Worm (Caenorhabditis elegans) whole organism, early embryonic: ENCODE results near the gene K12D12.4.

Experiments
- B0310.2 ChIP-seq: sonication (generic microtip); optimal IDR thresholded peaks from 2 replicates; lab custom pipeline; 2016; ENCODE audit warnings: mild to moderate bottlenecking, missing genetic modification characterization, missing compliant biosample characterization
- F13C5.2 ChIP-seq: sonication (generic microtip); optimal IDR thresholded peaks from 2 replicates; lab custom pipeline; 2017; ENCODE audit warnings: mild to moderate bottlenecking, missing genetic modification characterization, inconsistent platforms, missing compliant biosample characterization
- aly-1 ChIP-seq: sonication (generic microtip); optimal IDR thresholded peaks from 2 replicates; lab custom pipeline; 2016; ENCODE audit warnings: missing genetic modification characterization, missing compliant biosample characterization
- ama-1 ChIP-seq: fragments of 150-350 bp; optimal IDR thresholded peaks from 2 replicates; lab custom pipeline; 2014
- ceh-13 ChIP-seq: fragments of 200-800 bp; sonication (Bioruptor generic); optimal IDR thresholded peaks from 2 replicates; lab custom pipeline; 2018; ENCODE audit warnings: mild to moderate bottlenecking, missing genetic modification characterization, missing compliant biosample characterization
- ceh-36 ChIP-seq: sonication (generic microtip); optimal IDR thresholded peaks from 2 replicates; lab custom pipeline; 2016; ENCODE audit warnings: missing genetic modification characterization, inconsistent platforms, missing compliant biosample characterization
- ets-7 ChIP-seq: sonication (generic microtip); optimal IDR thresholded peaks from 2 replicates; lab custom pipeline; 2016; ENCODE audit warnings: missing genotype, missing genetic modification characterization, missing compliant biosample characterization
- flt-1 ChIP-seq: fragments of 200-800 bp; sonication (Bioruptor generic); IDR thresholded peaks from 2 replicates; pipeline ENCODE4 v1.3.6; 2022; ENCODE audit warnings: missing genetic modification characterization, missing compliant biosample characterization
- hmbx-1 ChIP-seq: sonication (generic microtip); optimal IDR thresholded peaks from 2 replicates; lab custom pipeline; 2016; ENCODE audit warnings: mild to moderate bottlenecking, missing genetic modification characterization, missing compliant biosample characterization
- hmg-4 ChIP-seq: fragments of 200-800 bp; sonication (Bioruptor generic); optimal IDR thresholded peaks from 2 replicates; lab custom pipeline; 2018; ENCODE audit warnings: mild to moderate bottlenecking, missing genetic modification characterization, missing compliant biosample characterization
- hnd-1 ChIP-seq: sonication (generic microtip); optimal IDR thresholded peaks from 2 replicates; lab custom pipeline; 2016; ENCODE audit warnings: missing genetic modification characterization, missing compliant biosample characterization
- pes-1 ChIP-seq: fragments of 200-800 bp; sonication (Bioruptor generic); IDR thresholded peaks from 2 replicates; pipeline ENCODE4 v1.3.6; 2022; ENCODE audit warnings: missing genetic modification reagents, missing genetic modification characterization, missing compliant biosample characterization
- scrt-1 ChIP-seq: fragments of 200-800 bp; sonication (Bioruptor generic); IDR thresholded peaks from 2 replicates; pipeline ENCODE4 v1.3.6; 2022; ENCODE audit warnings: missing genetic modification characterization, missing compliant biosample characterization
- sea-1 ChIP-seq: fragments of 200-800 bp; sonication (Bioruptor generic); conservative IDR thresholded peaks from 2 replicates; pipeline ENCODE4 v1.3.6; 2022; ENCODE audit warnings: missing genetic modification characterization, missing compliant biosample characterization
- tbx-11 ChIP-seq: fragments of 200-800 bp; sonication (Bioruptor generic); IDR thresholded peaks from 2 replicates; pipeline ENCODE4 v1.3.6; 2022; ENCODE audit warnings: missing genetic modification characterization, missing compliant biosample characterization
- tbx-37 ChIP-seq: fragments of 200-800 bp; sonication (Bioruptor generic); conservative IDR thresholded peaks from 2 replicates; pipeline ENCODE4 v1.3.6; 2022; ENCODE audit warnings: missing genetic modification reagents, missing genetic modification characterization, missing compliant biosample characterization
- tra-4 ChIP-seq: sonication (generic microtip); optimal IDR thresholded peaks from 2 replicates; lab custom pipeline; 2017; ENCODE audit warnings: missing genetic modification characterization, missing compliant biosample characterization

The K12D12.4 gene

ce11 chrII:11865644-11866043 lies at the start of gene K12D12.4:
K12D12.4 (minus strand) TSS chrII:11865744.
- no peak for TF ChIP-seq F13C5.2 (tag; lab: Kevin White, UChicago)
- TF ChIP-seq hnd-1 = no peak
- TF ChIP-seq B0310.2 (tag; lab: Kevin White, UChicago) = no peak
- no peak for TF ChIP-seq pes-1
- no peak for TF ChIP-seq hmg-4 (GFP tag; lab: Kevin White, UChicago)
- TF ChIP-seq ceh-13 (GFP tag; lab: Kevin White, UChicago) = no peak
- TF ChIP-seq tra-4 (tag; lab: Kevin White, UChicago) = no peak
- TF ChIP-seq hmbx-1 (tag; lab: Kevin White, UChicago) = no peak
- TF ChIP-seq ets-7 (tag; lab: Kevin White, UChicago) = no peak
- no peak for TF ChIP-seq scrt-1 (GFP tag; lab: Robert Waterston, UW)
- no peak for TF ChIP-seq tbx-37 (GFP tag; lab: Robert Waterston, UW)
- no peak for TF ChIP-seq ama-1 (lab: Kevin White, UChicago)
- no peak for TF ChIP-seq sea-1
- no peak for TF ChIP-seq flt-1
- no peak for TF ChIP-seq ceh-36 (tag; lab: Kevin White, UChicago)
- TF ChIP-seq tbx-11 (GFP tag; lab: Robert Waterston, UW) = no peak
- no peak for TF ChIP-seq aly-1 (tag; lab: Kevin White, UChicago)

- no peak for TF ChIP-seq flt-1
- TF ChIP-seq tra-4 (tag; lab: Kevin White, UChicago) = no peak
- no peak for TF ChIP-seq pes-1
- no peak for TF ChIP-seq sea-1
- TF ChIP-seq aly-1 (tag; lab: Kevin White, UChicago) = no peak
- no peak for TF ChIP-seq ets-7 (tag; lab: Kevin White, UChicago)
- TF ChIP-seq tbx-37 (GFP tag; lab: Robert Waterston, UW) = no peak
- no peak for TF ChIP-seq hmbx-1 (tag; lab: Kevin White, UChicago)
- TF ChIP-seq hmg-4 (GFP tag; lab: Kevin White, UChicago) = no peak
- TF ChIP-seq ceh-13 (GFP tag; lab: Kevin White, UChicago) = no peak
- no peak for TF ChIP-seq B0310.2 (tag; lab: Kevin White, UChicago)
- no peak for TF ChIP-seq ceh-36 (tag; lab: Kevin White, UChicago)
- no peak for TF ChIP-seq scrt-1 (GFP tag; lab: Robert Waterston, UW)
- no peak for TF ChIP-seq tbx-11 (GFP tag; lab: Robert Waterston, UW)
- no peak for TF ChIP-seq hnd-1
- no peak for TF ChIP-seq ama-1 (lab: Kevin White, UChicago)
- no peak for TF ChIP-seq F13C5.2 (tag; lab: Kevin White, UChicago)
These were observed 48.8 kb upstream of the K12D12.4 start, which contains the start of gene ZK930.7 for ce11 chrII:11914304-11914703. ZK930.7 (plus strand) TSS chrII:11914604.

DNA sequence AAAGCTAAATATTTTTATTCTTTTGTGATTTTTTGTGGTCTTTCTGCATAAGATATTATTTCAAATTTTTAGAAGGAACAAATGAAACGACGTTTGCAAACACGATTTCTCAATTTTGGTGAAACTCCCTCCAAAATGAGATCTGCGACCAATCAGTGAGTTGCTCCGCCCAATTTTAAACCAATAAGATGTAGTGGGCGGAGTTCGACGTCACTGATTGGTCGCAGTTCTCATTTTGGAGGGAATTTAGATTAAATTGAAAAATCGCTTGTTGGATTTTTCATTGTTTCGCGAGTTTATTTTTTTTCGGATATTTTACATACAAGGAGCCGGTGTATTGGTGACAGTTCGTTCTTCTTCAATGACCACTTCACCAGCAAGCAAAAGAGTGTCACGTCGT lies 45.0 kb upstream of the K12D12.4 start:
- TF ChIP-seq pes-1 (no peak), hnd-1 (no peak), ets-7 (tag; lab: Kevin White, UChicago) (no peak), F13C5.2 (tag; lab: Kevin White, UChicago) (no peak), ama-1 (lab: Kevin White, UChicago) (no peak)

DNA sequence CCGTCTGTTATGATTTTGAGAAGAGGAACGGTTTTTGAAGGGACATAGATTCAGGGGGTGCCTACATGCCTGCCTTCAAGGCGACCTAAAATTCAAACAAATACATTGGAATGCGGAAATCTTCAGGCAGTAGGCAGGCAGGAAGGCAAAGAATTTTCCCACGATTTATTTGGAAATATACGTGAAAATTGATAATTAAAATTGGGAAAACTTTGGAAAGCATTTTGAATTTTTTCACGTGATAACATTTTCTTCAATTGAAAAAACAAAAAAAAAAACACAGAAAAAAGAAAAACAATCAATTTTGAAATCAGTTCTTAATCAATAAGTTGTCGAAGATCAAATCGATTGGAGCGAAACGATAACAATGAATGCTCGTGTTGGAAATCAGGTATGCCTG lies 40.7 kb upstream of the K12D12.4 start, which contains the start of gene ZK930.4:
TSS of gene ZK930.4 (plus strand) at position 301 of the 400 bp plus-strand sequence.
- TF ChIP-seq hmbx-1 (tag; lab: Kevin White, UChicago) (no peak), hmg-4 (GFP tag; lab: Kevin White, UChicago) (no peak), F13C5.2 (tag; lab: Kevin White, UChicago) (no peak), tbx-37 (GFP tag; lab: Robert Waterston, UW) (no peak), ceh-13 (GFP tag; lab: Kevin White, UChicago) (no peak), B0310.2 (tag; lab: Kevin White, UChicago) (no peak), sea-1 (no peak), ets-7 (tag; lab: Kevin White, UChicago) (no peak), flt-1 (no peak), ama-1 (lab: Kevin White, UChicago) (no peak), aly-1 (tag; lab: Kevin White, UChicago) (no peak), scrt-1 (GFP tag; lab: Robert Waterston, UW) (no peak), hnd-1 (no peak), tbx-11 (GFP tag; lab: Robert Waterston, UW) (no peak), tra-4 (tag; lab: Kevin White, UChicago) (no peak), pes-1 (no peak), ceh-36 (tag; lab: Kevin White, UChicago) (no peak)

DNA sequence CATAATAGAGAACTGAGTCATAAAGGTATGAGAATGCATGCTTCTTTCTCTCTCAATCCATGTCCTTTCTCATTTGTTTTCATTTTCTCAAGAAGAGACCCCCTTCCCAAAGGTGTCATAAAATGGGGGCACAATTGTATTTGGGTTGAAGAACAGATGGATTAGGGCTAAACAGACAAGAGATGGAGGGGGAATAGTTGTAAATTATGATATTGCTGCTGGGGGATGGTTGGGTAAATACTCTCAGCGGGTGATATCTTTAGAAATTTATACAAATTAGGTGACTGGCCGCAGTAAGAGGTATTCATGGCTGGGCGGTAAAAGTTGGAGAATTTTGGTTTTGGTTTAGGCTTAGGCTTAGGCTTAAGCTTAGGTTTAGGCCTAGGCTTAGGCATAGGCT lies 39.5 kb upstream of the K12D12.4 start:
- TF ChIP-seq hmg-4 (GFP tag; lab: Kevin White, UChicago) (no peak), pes-1 (no peak), tra-4 (tag; lab: Kevin White, UChicago) (no peak), sea-1 (no peak), aly-1 (tag; lab: Kevin White, UChicago) (no peak), tbx-37 (GFP tag; lab: Robert Waterston, UW) (no peak), ama-1 (lab: Kevin White, UChicago) (no peak), tbx-11 (GFP tag; lab: Robert Waterston, UW) (no peak), F13C5.2 (tag; lab: Kevin White, UChicago) (no peak)

DNA sequence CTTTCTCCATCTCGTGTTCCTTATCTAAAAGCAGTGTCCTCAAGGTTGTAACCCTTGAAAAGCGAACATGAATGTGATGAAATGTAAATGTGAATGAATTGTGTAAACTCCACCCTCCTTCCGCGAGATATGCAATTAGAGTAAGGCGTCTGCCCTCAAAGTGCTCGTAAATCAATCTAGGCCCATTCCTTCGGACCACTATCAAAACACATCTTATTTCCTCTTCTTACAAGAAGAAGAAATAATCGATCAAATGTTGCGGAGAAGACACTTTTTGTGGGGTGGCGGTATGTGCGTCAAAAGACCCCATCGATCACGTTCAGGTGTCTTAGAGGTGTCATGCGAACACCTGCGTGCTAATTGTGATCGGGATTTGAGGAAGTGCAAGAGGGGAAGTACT lies 36.7 kb upstream of the K12D12.4 start:
- TF ChIP-seq tbx-37 (GFP tag; lab: Robert Waterston, UW) (no peak), tbx-11 (GFP tag; lab: Robert Waterston, UW) (no peak), scrt-1 (GFP tag; lab: Robert Waterston, UW) (no peak), B0310.2 (tag; lab: Kevin White, UChicago) (no peak), F13C5.2 (tag; lab: Kevin White, UChicago) (no peak), sea-1 (no peak), flt-1 (no peak), tra-4 (tag; lab: Kevin White, UChicago) (no peak), hmbx-1 (tag; lab: Kevin White, UChicago) (no peak)

- no peak for TF ChIP-seq pes-1
- TF ChIP-seq ama-1 (lab: Kevin White, UChicago) = no peak
- TF ChIP-seq tbx-37 (GFP tag; lab: Robert Waterston, UW) = no peak
- TF ChIP-seq hmbx-1 (tag; lab: Kevin White, UChicago) = no peak
- TF ChIP-seq sea-1 = no peak
- no peak for TF ChIP-seq B0310.2 (tag; lab: Kevin White, UChicago)
- no peak for TF ChIP-seq F13C5.2 (tag; lab: Kevin White, UChicago)
- TF ChIP-seq flt-1 = no peak
- no peak for TF ChIP-seq tbx-11 (GFP tag; lab: Robert Waterston, UW)
- TF ChIP-seq scrt-1 (GFP tag; lab: Robert Waterston, UW) = no peak
- no peak for TF ChIP-seq hmg-4 (GFP tag; lab: Kevin White, UChicago)
- TF ChIP-seq ceh-36 (tag; lab: Kevin White, UChicago) = no peak
- no peak for TF ChIP-seq aly-1 (tag; lab: Kevin White, UChicago)
- no peak for TF ChIP-seq ceh-13 (GFP tag; lab: Kevin White, UChicago)
- no peak for TF ChIP-seq hnd-1
These were observed 35.6 kb upstream of the K12D12.4 start, which contains the start of gene vab-23 for ce11 chrII:11901110-11901509. vab-23 (minus strand) TSS chrII:11901210.
